Worm (Caenorhabditis elegans): ENCODE measurements around the gene K11D12.12.

DNA sequence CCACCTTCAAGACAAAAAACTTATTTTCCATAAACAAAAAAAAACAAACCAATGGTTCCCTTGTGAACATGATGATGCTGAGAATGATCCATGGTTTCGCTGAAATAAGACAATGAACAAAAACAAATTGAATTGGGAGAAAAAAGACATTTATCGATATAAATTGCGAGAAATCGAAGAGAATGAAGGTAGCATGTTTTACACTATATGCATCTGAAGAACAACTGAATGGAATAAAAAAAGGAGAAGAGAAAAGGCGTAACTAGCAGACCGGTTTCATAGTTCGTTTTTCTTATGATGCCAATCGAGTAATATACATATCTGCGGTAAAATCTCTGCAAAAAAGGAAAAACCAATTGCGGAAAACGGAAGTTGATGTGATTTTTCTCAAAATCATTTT lies 17.4 kb downstream of the K11D12.12 start, which contains the start of gene Y58A7A.1:
- TF ChIP-seq ama-1 (optimal IDR thresholded peaks at IDR 0.05) = no peak
- TF ChIP-seq ama-1 (GFP tag; optimal IDR thresholded peaks at IDR 0.05) = no peak
- TF ChIP-seq unc-62 (GFP tag; optimal IDR thresholded peaks at IDR 0.05) = no peak

Measured in whole organism, young adult.